Worm (Caenorhabditis elegans): ENCODE results near the gene valv-1.

valv-1 gene

DNA sequence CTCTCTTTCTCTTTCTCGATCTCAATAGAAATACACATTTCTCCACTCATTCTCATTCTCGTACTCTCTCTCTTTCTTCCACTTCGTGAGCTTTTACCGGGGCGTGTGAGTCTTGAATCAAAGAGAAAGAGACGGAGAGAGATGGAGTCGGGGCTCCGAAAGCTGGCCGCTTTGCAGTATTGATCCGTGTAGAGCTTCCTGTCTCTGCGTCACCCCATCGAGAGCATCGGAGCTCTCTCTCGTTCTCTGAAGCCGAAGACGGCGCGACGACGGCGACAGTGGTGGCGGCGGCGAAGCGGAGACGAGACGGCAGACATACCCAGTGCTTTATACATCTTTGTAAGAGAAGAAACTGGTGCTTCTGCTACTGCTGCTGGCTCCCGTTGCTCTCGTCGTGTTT, 43.1 kb downstream of the valv-1 start (continued):
- no peak for TF ChIP-seq nhr-12 (tag; optimal IDR thresholded peaks at IDR 0.05)
- TF ChIP-seq snpc-4 (tag; optimal IDR thresholded peaks at IDR 0.05): peak; percentile 49
- TF ChIP-seq pqm-1 (tag; optimal IDR thresholded peaks at IDR 0.05): no peak

DNA sequence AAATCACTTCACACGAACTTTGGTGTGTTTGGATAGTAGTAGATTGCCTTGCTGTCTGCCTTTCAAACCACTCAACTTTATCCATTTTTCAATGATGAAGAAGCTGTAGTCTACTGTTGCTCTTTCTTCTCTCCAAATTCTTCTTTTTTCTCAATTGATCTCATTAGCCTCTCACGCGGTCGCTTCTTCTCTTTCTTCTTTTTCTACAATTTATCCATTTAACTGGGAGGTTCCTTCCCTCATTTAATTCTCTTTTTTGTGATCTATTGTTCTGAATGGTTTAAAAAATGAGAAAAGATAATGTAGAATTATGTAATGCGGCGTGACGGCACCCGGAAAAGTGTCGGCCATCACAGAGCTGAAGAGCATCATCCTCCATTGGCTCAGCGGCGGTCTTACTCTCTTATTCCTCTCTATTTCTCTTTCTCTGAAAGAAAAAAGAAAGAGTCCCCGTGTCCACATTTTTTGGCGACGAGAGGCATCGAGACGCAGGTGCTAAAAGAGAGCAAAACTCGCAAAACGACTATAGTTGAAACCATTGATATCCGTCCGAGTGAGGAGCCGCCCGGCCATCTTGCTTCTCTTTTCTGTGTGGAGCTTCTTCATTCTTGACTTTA, 44.5 kb downstream of the valv-1 start:
- no peak for TF ChIP-seq pha-4 (tag; optimal IDR thresholded peaks at IDR 0.05)
- peak; percentile 67 for TF ChIP-seq hmg-11 (tag; optimal IDR thresholded peaks at IDR 0.05)
- no peak for TF ChIP-seq elt-1 (tag; optimal IDR thresholded peaks at IDR 0.05)
- no peak for TF ChIP-seq ceh-82 (tag; optimal IDR thresholded peaks at IDR 0.05)
- no peak for TF ChIP-seq nhr-12 (tag; optimal IDR thresholded peaks at IDR 0.05)
- TF ChIP-seq sea-2 (GFP tag; optimal IDR thresholded peaks at IDR 0.05): no peak
- peak; percentile 19 for TF ChIP-seq fkh-10 (GFP tag; optimal IDR thresholded peaks at IDR 0.05)
- TF ChIP-seq lin-39 (tag; optimal IDR thresholded peaks at IDR 0.05): no peak
- TF ChIP-seq mml-1 (tag; optimal IDR thresholded peaks at IDR 0.05): no peak
- peak; percentile 41 for TF ChIP-seq egl-5 (tag; optimal IDR thresholded peaks at IDR 0.05)
- peak; percentile 62 for TF ChIP-seq nfya-1 (tag; optimal IDR thresholded peaks at IDR 0.05; ENCODE audit: insufficient read depth)

- no peak for TF ChIP-seq fos-1 (tag; optimal IDR thresholded peaks at IDR 0.05)
- no peak for TF ChIP-seq nhr-43 (tag; optimal IDR thresholded peaks at IDR 0.05; ENCODE audit: poor library complexity, severe bottlenecking)
- no peak for TF ChIP-seq nhr-76 (tag; optimal IDR thresholded peaks at IDR 0.05)
- TF ChIP-seq ama-1 (optimal IDR thresholded peaks at IDR 0.05): peak; percentile 14
- TF ChIP-seq nhr-28 (tag; optimal IDR thresholded peaks at IDR 0.05): no peak
- no peak for TF ChIP-seq daf-12 (tag; optimal IDR thresholded peaks at IDR 0.05)
- TF ChIP-seq skn-1 (tag; optimal IDR thresholded peaks at IDR 0.05): no peak
- no peak for TF ChIP-seq lin-39 (tag; optimal IDR thresholded peaks at IDR 0.05)
- TF ChIP-seq ceh-16 (tag; optimal IDR thresholded peaks at IDR 0.05): no peak
- peak; percentile 28 for TF ChIP-seq lsy-12 (tag; optimal IDR thresholded peaks at IDR 0.05)
Measured at ce11 chrIV:7397507-7397906, 47.6 kb downstream of the valv-1 start.
